Worm (Caenorhabditis elegans) whole organism, late embryonic: ENCODE measurements around the gene C03B1.17.
A peak's percentile ranks its signal among the peaks of the same experiment; 100 is the strongest.

Source experiments
- C08G9.2 ChIP-seq: sonication (generic microtip); optimal IDR thresholded peaks from 2 replicates; lab custom pipeline; 2016; ENCODE audit warnings: mild to moderate bottlenecking, missing genetic modification characterization, moderate library complexity, missing compliant biosample characterization
- C38D4.7 ChIP-seq: fragments of 200-800 bp; sonication (Bioruptor generic); optimal IDR thresholded peaks from 2 replicates; lab custom pipeline; 2018; ENCODE audit warnings: mild to moderate bottlenecking, missing genetic modification characterization, moderate library complexity, missing compliant biosample characterization
- F13H6.1 ChIP-seq: sonication (generic microtip); optimal IDR thresholded peaks from 2 replicates; lab custom pipeline; 2016; ENCODE audit warnings: missing genetic modification characterization, missing compliant biosample characterization
- K02D7.2 ChIP-seq: sonication (generic microtip); optimal IDR thresholded peaks from 2 replicates; lab custom pipeline; 2017; ENCODE audit warnings: mild to moderate bottlenecking, missing genetic modification characterization, missing compliant biosample characterization
- T23F11.4 ChIP-seq: fragments of 200-800 bp; sonication (Bioruptor generic); optimal IDR thresholded peaks from 2 replicates; lab custom pipeline; 2018; ENCODE audit warnings: mild to moderate bottlenecking, missing genetic modification characterization, missing compliant biosample characterization
- ahr-1 ChIP-seq: sonication (generic microtip); optimal IDR thresholded peaks from 2 replicates; lab custom pipeline; 2016; ENCODE audit warnings: missing genetic modification characterization, missing compliant biosample characterization
- ceh-14 ChIP-seq: sonication (generic microtip); optimal IDR thresholded peaks from 2 replicates; lab custom pipeline; 2016; ENCODE audit warnings: missing genotype, missing genetic modification characterization, missing compliant biosample characterization
- ceh-18 ChIP-seq: sonication (generic microtip); optimal IDR thresholded peaks from 2 replicates; lab custom pipeline; 2016; ENCODE audit warnings: missing genetic modification characterization, missing compliant biosample characterization
- ceh-2 ChIP-seq: sonication (generic microtip); optimal IDR thresholded peaks from 2 replicates; lab custom pipeline; 2016; ENCODE audit warnings: missing genotype, missing genetic modification characterization, missing compliant biosample characterization
- ceh-24 ChIP-seq: sonication (generic microtip); optimal IDR thresholded peaks from 2 replicates; lab custom pipeline; 2016; ENCODE audit warnings: mild to moderate bottlenecking, missing genetic modification characterization, missing compliant biosample characterization
- ceh-34 ChIP-seq: sonication (generic microtip); optimal IDR thresholded peaks from 2 replicates; lab custom pipeline; 2016; ENCODE audit warnings: mild to moderate bottlenecking, missing genetic modification characterization, missing compliant biosample characterization
- ceh-9 ChIP-seq: sonication (generic microtip); optimal IDR thresholded peaks from 2 replicates; lab custom pipeline; 2016; ENCODE audit warnings: mild to moderate bottlenecking, missing genetic modification characterization, inconsistent platforms, missing compliant biosample characterization
- dmd-4 ChIP-seq: sonication (generic microtip); optimal IDR thresholded peaks from 2 replicates; lab custom pipeline; 2016; ENCODE audit warnings: borderline replicate concordance, missing genetic modification characterization, missing compliant biosample characterization
- dve-1 ChIP-seq: sonication (generic microtip); optimal IDR thresholded peaks from 2 replicates; lab custom pipeline; 2017; ENCODE audit warnings: antibody characterized with exemption, mild to moderate bottlenecking, missing genetic modification characterization, missing compliant biosample characterization
- elt-2 ChIP-seq: sonication (generic microtip); optimal IDR thresholded peaks from 2 replicates; lab custom pipeline; 2016; ENCODE audit warnings: missing genetic modification reagents, missing genetic modification characterization, missing compliant biosample characterization
- elt-4 ChIP-seq: sonication (generic microtip); optimal IDR thresholded peaks from 2 replicates; lab custom pipeline; 2016; ENCODE audit warnings: missing genetic modification characterization, missing compliant biosample characterization
- ets-4 ChIP-seq: sonication (generic microtip); optimal IDR thresholded peaks from 2 replicates; lab custom pipeline; 2016; ENCODE audit warnings: missing genetic modification characterization, missing compliant biosample characterization
- fax-1 ChIP-seq: sonication (generic microtip); optimal IDR thresholded peaks from 2 replicates; lab custom pipeline; 2016; ENCODE audit warnings: missing genotype, missing genetic modification characterization, missing compliant biosample characterization
- fkh-10 ChIP-seq: fragments of 150-350 bp; optimal IDR thresholded peaks from 2 replicates; lab custom pipeline; 2014; ENCODE audit warnings: missing biosample characterization, missing genetic modification reagents, missing genetic modification characterization
- fkh-6 ChIP-seq: sonication (generic microtip); optimal IDR thresholded peaks from 2 replicates; lab custom pipeline; 2016; ENCODE audit warnings: missing genetic modification characterization, missing compliant biosample characterization
- gmeb-2 ChIP-seq: sonication (generic microtip); optimal IDR thresholded peaks from 2 replicates; lab custom pipeline; 2016; ENCODE audit warnings: missing genetic modification characterization, inconsistent platforms, missing compliant biosample characterization
- hlh-30 ChIP-seq: sonication (generic microtip); optimal IDR thresholded peaks from 2 replicates; lab custom pipeline; 2017; ENCODE audit warnings: antibody characterized with exemption, missing genetic modification characterization, missing compliant biosample characterization; ENCODE audit not compliant: insufficient read depth
- hlh-8 ChIP-seq: sonication (generic microtip); optimal IDR thresholded peaks from 2 replicates; lab custom pipeline; 2016; ENCODE audit warnings: missing genotype, missing genetic modification characterization, missing compliant biosample characterization
- lin-11 ChIP-seq: fragments of 200-800 bp; sonication (Bioruptor generic); optimal IDR thresholded peaks from 2 replicates; lab custom pipeline; 2018; ENCODE audit warnings: mild to moderate bottlenecking, missing genetic modification characterization, missing compliant biosample characterization
- madf-2 ChIP-seq: sonication (generic microtip); optimal IDR thresholded peaks from 2 replicates; lab custom pipeline; 2017; ENCODE audit warnings: missing genetic modification characterization, missing compliant biosample characterization
- nfya-1 ChIP-seq: sonication (generic microtip); optimal IDR thresholded peaks from 2 replicates; lab custom pipeline; 2017; ENCODE audit warnings: missing genetic modification characterization, mild to moderate bottlenecking, missing compliant biosample characterization, antibody characterized with exemption, moderate library complexity
- nhr-232 ChIP-seq: sonication (generic microtip); optimal IDR thresholded peaks from 2 replicates; lab custom pipeline; 2016; ENCODE audit warnings: missing genetic modification characterization, missing compliant biosample characterization
- npax-4 ChIP-seq: sonication (generic microtip); optimal IDR thresholded peaks from 2 replicates; lab custom pipeline; 2016; ENCODE audit warnings: missing genetic modification characterization, missing compliant biosample characterization
- odd-2 ChIP-seq: sonication (generic microtip); optimal IDR thresholded peaks from 2 replicates; lab custom pipeline; 2017; ENCODE audit warnings: antibody characterized with exemption, mild to moderate bottlenecking, missing genetic modification characterization, missing compliant biosample characterization
- pat-9 ChIP-seq: fragments of 200-800 bp; sonication (Bioruptor generic); optimal IDR thresholded peaks from 2 replicates; lab custom pipeline; 2018; ENCODE audit warnings: mild to moderate bottlenecking, missing genetic modification characterization, moderate library complexity, missing compliant biosample characterization
- pqm-1 ChIP-seq: sonication (generic microtip); optimal IDR thresholded peaks from 2 replicates; lab custom pipeline; 2016; ENCODE audit warnings: missing genetic modification characterization, missing compliant biosample characterization
- ref-2 ChIP-seq: sonication (generic microtip); optimal IDR thresholded peaks from 2 replicates; lab custom pipeline; 2016; ENCODE audit warnings: missing genetic modification characterization, missing compliant biosample characterization
- rnt-1 ChIP-seq: sonication (generic microtip); optimal IDR thresholded peaks from 2 replicates; lab custom pipeline; 2016; ENCODE audit warnings: missing genetic modification characterization, missing compliant biosample characterization
- sdc-2 ChIP-seq: sonication (generic microtip); optimal IDR thresholded peaks from 2 replicates; lab custom pipeline; 2016; ENCODE audit warnings: missing genotype, missing genetic modification characterization, missing compliant biosample characterization
- sox-4 ChIP-seq: sonication (generic microtip); optimal IDR thresholded peaks from 2 replicates; lab custom pipeline; 2017; ENCODE audit warnings: mild to moderate bottlenecking, missing genetic modification characterization, inconsistent platforms, missing compliant biosample characterization
- syd-9 ChIP-seq: sonication (generic microtip); optimal IDR thresholded peaks from 2 replicates; lab custom pipeline; 2016; ENCODE audit warnings: mild to moderate bottlenecking, missing genetic modification characterization, moderate library complexity, missing compliant biosample characterization
- tbx-7 ChIP-seq: sonication (generic microtip); optimal IDR thresholded peaks from 2 replicates; lab custom pipeline; 2016; ENCODE audit warnings: missing genotype, missing genetic modification characterization, missing compliant biosample characterization
- ttx-3 ChIP-seq: sonication (generic microtip); optimal IDR thresholded peaks from 2 replicates; lab custom pipeline; 2016; ENCODE audit warnings: missing genetic modification reagents, missing genetic modification characterization, missing compliant biosample characterization
- unc-42 ChIP-seq: sonication (generic microtip); optimal IDR thresholded peaks from 2 replicates; lab custom pipeline; 2016; ENCODE audit warnings: missing genotype, missing genetic modification characterization, missing compliant biosample characterization
- unc-86 ChIP-seq: sonication (generic microtip); optimal IDR thresholded peaks from 2 replicates; lab custom pipeline; 2016; ENCODE audit warnings: missing genetic modification characterization, missing compliant biosample characterization
- ztf-16 ChIP-seq: sonication (generic microtip); optimal IDR thresholded peaks from 2 replicates; lab custom pipeline; 2017; ENCODE audit warnings: missing genetic modification characterization, missing compliant biosample characterization

Gene C03B1.17

DNA sequence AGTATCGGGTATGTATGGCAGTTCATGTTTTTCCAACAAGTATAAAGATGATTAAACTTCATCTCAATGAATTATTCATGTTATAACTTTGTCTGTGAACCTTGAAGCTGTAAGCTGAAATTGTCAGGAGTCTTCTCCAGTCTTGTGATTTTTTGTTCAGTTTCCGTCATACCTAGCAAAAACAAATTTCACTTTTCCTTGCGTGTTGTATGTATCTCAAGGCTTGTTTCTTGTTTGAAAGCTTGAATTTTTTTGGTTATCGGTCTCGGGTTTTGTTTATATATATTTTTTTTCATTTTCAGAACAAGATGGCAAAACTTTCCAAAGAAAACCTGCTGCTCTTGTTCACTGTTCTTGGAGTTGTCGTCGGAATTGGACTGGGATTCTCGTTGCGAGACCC, 29.7 kb downstream of the C03B1.17 start, which contains the start of gene glt-4:
Gene glt-4, plus strand, starts transcription at position 301 of the 400 bp plus-strand sequence.
- TF ChIP-seq nhr-232 (tag; lab: Kevin White, UChicago) (no peak), odd-2 (tag; lab: Kevin White, UChicago) (no peak), lin-11 (no peak), K02D7.2 (tag; lab: Kevin White, UChicago) (no peak), ceh-18 (no peak), sdc-2 (tag; lab: Kevin White, UChicago) (no peak), gmeb-2 (no peak), ceh-9 (no peak), ahr-1 (no peak), madf-2 (tag; lab: Kevin White, UChicago) (no peak), npax-4 (tag; lab: Kevin White, UChicago) (no peak), fkh-10 (GFP tag; lab: Kevin White, UChicago) (no peak)

DNA sequence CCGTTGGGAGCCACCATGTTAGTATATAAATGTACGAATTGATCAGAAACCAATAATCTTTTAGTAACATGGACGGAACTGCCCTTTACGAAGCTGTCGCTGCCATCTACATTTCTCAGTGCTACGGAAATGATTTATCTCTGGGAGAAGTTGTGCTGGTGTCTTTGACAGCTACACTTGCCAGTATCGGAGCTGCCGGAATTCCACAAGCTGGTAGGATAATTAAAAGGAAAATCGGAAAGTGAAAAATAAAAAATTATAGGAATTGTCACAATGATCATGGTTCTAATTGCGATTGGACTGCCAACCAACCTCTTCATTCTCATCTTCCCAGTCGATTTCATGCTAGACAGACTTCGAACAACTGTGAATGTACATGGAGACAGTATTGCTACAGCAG, 32.5 kb downstream of the C03B1.17 start:
- no peak for TF ChIP-seq unc-42 (tag; lab: Kevin White, UChicago)

DNA sequence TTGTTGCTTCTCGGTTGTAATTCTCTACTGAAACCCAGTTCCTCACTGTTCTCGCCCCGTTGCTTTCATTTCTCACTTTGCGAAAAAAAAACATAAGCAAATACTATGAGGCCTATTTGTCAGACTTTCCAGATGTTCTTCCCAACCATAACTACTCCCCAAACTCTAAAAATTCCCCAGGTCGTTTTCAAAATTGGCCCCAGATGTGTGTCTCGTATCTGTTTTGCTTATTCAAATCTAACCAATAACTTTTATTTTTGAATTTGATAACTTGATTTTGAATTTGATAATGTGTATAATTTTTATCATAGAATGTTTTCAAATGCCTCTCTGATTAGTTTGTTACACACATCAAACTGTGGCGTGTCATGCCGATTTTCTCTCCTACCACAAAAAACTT, 34.4 kb downstream of the C03B1.17 start:
- TF ChIP-seq dve-1 (tag; lab: Kevin White, UChicago) (no peak), odd-2 (tag; lab: Kevin White, UChicago) (no peak), nfya-1 (tag; lab: Kevin White, UChicago) (no peak), ttx-3 (no peak), hlh-30 (tag; lab: Kevin White, UChicago) (no peak), hlh-8 (tag; lab: Kevin White, UChicago) (no peak), tbx-7 (tag; lab: Kevin White, UChicago) (no peak), ceh-2 (no peak), pqm-1 (tag; lab: Kevin White, UChicago) (no peak)

DNA sequence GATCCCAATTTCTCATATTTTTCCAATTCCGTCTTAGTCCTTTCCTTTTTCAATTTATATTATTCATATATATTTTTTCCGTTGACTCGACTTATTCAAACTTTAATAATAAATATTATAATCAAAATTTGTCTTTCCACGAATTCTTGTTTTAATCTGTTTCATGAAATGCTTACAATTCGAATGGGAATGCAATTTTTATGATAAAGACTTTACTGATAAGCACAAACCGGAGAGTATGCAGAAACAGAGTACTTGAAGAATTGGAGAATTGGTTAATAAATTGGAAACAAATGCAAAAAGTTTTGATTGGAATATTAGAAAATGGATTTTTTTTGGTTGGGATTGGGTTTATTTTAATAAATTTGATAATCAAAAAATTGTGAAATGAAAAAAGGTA, 34.8 kb downstream of the C03B1.17 start:
- TF ChIP-seq elt-2 (tag; lab: Kevin White, UChicago) (peak; percentile 28), lin-11 (no peak), hlh-30 (tag; lab: Kevin White, UChicago) (no peak)
- TF ChIP-seq, all 69 proteins: peak for 1

DNA sequence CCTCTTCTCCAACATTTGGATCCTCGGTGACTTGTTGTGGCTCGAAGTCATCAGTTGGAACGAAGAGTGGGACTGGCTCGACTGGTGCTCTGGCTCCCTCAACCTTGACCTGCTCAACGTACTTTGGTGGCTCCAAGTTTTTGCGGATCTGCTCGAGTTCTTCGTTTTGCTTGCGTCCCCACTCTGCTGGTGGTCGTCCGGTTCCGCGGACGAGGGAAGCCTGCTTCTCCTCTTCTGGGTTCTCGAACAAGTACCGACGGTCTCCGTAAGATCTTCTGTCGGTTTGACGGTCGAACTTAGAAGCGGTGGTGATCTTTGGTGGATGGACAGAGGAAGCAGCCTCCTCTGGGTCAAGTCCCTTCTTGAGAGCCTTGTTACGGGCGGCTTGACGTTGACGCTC, 35.3 kb downstream of the C03B1.17 start:
- TF ChIP-seq ref-2: no peak
- no peak for TF ChIP-seq unc-42 (tag; lab: Kevin White, UChicago)
- no peak for TF ChIP-seq K02D7.2 (tag; lab: Kevin White, UChicago)

DNA sequence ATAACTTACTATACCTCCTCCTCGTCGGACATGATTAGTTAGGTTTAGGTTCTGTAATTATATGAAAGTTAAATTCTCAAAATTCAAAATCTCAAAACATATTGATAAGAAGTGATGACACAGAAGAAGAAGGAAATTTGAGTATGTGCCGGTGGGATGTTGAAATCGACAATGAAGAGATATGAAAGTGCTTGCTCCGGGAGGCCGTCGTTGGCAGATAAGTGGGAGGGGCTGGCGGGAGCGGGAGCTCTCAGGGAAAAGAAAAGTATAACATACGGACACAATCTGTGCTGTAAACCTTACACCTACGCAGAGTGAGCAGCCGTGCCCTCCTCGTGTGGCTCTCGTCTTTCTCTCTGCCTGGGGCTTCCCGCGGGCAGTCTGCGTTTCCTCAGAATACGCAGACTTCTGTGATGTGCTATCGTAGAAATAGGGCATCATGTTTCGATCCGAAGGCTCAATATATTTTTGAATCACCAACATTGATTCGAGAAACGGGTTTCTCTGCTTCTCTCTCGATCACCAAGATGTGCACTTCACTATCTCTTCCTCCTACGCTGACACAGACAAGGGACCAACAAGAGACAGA, 36.8 kb downstream of the C03B1.17 start, which contains the start of gene mup-2:
Gene mup-2, minus strand, starts transcription at position 51 of the 589 bp plus-strand sequence.
- TF ChIP-seq syd-9 (tag; lab: Kevin White, UChicago) (peak; percentile 32), ceh-14 (tag; lab: Kevin White, UChicago) (peak; percentile 24), sox-4 (no peak), ztf-16 (tag; lab: Kevin White, UChicago) (no peak), pqm-1 (tag; lab: Kevin White, UChicago) (no peak), elt-2 (tag; lab: Kevin White, UChicago) (no peak), dmd-4 (no peak), ceh-34 (tag; lab: Kevin White, UChicago) (peak; percentile 74), unc-86 (no peak), T23F11.4 (GFP tag; lab: Kevin White, UChicago) (no peak), C38D4.7 (GFP tag; lab: Kevin White, UChicago) (no peak), elt-4 (tag; lab: Kevin White, UChicago) (no peak), odd-2 (tag; lab: Kevin White, UChicago) (no peak), C08G9.2 (tag; lab: Kevin White, UChicago) (no peak), rnt-1 (tag; lab: Kevin White, UChicago) (peak; percentile 43), fax-1 (tag; lab: Kevin White, UChicago) (no peak), pat-9 (tag; lab: Kevin White, UChicago) (peak; percentile 45), hlh-8 (tag; lab: Kevin White, UChicago) (peak; percentile 45), ceh-18 (peak; percentile 89), fkh-6 (tag; lab: Kevin White, UChicago) (no peak), hlh-30 (tag; lab: Kevin White, UChicago) (no peak), F13H6.1 (peak; percentile 15), nfya-1 (tag; lab: Kevin White, UChicago) (peak; percentile 19), ceh-24 (tag; lab: Kevin White, UChicago) (no peak), ets-4 (tag; lab: Kevin White, UChicago) (no peak), npax-4 (tag; lab: Kevin White, UChicago) (no peak)
